Worm (Caenorhabditis elegans): ENCODE measurements around the gene Y116A8C.24.

Y116A8C.24 gene

DNA sequence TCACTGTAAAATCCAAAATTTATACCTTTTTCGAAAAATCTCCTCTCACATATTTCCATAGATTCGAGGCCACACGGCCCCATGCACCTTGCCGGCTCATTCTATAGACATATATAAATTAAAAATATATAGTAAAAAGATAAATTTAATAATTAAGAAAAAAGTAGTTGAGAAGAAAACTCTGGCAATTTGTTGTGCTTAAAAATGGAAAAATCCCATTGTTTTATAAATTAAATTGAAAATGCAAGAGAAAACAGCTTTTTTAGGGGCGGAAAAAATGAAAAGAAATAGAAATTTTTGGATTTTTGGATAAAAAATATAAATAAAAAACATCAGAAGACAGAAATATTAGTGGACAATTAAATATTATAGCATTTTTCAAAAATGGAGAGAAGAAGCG lies 32.9 kb upstream of the Y116A8C.24 start, which contains the start of gene Y116A8C.30:
Y116A8C.30 (minus strand) TSS at position 101 of the 400 bp plus-strand sequence.
- TF ChIP-seq Y55F3AM.14 (GFP tag; optimal IDR thresholded peaks at IDR 0.05) (no peak), unc-55 (GFP tag; optimal IDR thresholded peaks at IDR 0.05) (no peak), zag-1 (tag; optimal IDR thresholded peaks at IDR 0.05) (no peak), mbf-1 (tag; optimal IDR thresholded peaks at IDR 0.05) (no peak), nhr-21 (tag; optimal IDR thresholded peaks at IDR 0.05) (no peak), nhr-10 (tag; optimal IDR thresholded peaks at IDR 0.05) (no peak), ceh-16 (tag; optimal IDR thresholded peaks at IDR 0.05) (no peak), unc-62 (GFP tag; optimal IDR thresholded peaks at IDR 0.05) (no peak), nhr-237 (tag; optimal IDR thresholded peaks at IDR 0.05) (no peak), nhr-23 (tag; optimal IDR thresholded peaks at IDR 0.05) (no peak), gmeb-1 (tag; optimal IDR thresholded peaks at IDR 0.05) (no peak), lsy-2 (tag; optimal IDR thresholded peaks at IDR 0.05) (no peak), elt-1 (tag; optimal IDR thresholded peaks at IDR 0.05) (no peak), egl-27 (tag; optimal IDR thresholded peaks at IDR 0.05) (no peak), nhr-77 (tag; optimal IDR thresholded peaks at IDR 0.05) (no peak), ztf-11 (tag; optimal IDR thresholded peaks at IDR 0.05) (no peak)

DNA sequence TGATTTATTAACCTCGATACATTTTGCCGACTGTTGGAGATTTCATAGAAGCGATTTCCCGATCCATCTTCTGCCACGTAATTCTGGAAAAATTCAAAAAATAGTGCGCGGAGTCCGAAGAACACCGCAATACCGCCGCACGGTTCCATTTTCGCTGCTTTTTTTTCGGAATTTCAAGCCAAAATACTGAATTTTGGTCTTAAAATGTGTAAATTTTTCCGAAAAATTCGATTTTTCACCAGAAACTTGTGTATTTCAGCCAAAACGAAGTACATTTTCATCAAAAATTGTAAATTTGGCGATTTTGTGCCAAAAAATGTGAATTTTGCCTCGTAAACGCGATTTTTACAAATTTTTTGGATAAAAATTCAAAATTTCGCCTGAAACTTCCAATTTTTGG lies 32.4 kb upstream of the Y116A8C.24 start:
- no peak for TF ChIP-seq lin-13 (GFP tag; optimal IDR thresholded peaks at IDR 0.05)
- TF ChIP-seq nhr-77 (tag; optimal IDR thresholded peaks at IDR 0.05): no peak
- TF ChIP-seq nhr-237 (tag; optimal IDR thresholded peaks at IDR 0.05): no peak
- no peak for TF ChIP-seq mdl-1 (tag; optimal IDR thresholded peaks at IDR 0.05)
- TF ChIP-seq ztf-11 (tag; optimal IDR thresholded peaks at IDR 0.05): no peak

DNA sequence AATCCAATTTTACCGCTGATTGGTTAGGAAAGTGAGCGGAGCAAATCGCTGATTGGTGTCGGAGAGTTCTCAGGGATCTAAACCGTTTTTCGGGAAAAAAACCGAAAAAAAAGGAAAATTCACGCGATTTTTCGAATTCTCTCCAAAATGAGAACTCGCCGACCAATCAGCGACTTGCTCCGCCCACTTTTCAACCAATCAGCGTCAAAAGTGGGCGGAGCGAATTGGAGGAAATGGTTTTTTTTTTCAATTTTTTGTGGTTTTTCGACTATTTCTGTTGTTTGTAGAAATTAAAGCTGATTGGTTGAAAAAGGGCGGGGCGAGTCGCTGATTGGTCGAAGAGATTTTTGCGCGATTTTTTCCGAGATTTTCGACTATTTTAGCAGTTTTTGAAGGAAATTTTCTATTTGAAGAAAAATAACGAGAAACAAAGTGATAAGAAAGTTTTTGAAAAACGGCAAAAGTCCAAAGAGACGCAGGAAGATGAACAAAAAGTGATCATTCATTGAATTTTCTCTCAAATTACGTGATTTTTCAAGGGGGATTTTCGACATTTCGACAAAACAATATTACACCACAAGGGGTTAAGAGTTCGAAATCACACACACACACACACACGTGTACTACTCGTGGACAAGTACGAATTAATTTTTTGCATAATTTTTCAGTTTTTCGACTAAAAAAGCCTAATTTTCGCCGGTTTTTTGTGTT lies 30.1 kb upstream of the Y116A8C.24 start:
- TF ChIP-seq lsy-2 (tag; optimal IDR thresholded peaks at IDR 0.05) (peak in 1 of 2 experiments; percentile 6), nhr-129 (tag; optimal IDR thresholded peaks at IDR 0.05) (peak; percentile 44), mab-5 (tag; optimal IDR thresholded peaks at IDR 0.05) (no peak), nhr-25 (tag; optimal IDR thresholded peaks at IDR 0.05) (no peak)

DNA sequence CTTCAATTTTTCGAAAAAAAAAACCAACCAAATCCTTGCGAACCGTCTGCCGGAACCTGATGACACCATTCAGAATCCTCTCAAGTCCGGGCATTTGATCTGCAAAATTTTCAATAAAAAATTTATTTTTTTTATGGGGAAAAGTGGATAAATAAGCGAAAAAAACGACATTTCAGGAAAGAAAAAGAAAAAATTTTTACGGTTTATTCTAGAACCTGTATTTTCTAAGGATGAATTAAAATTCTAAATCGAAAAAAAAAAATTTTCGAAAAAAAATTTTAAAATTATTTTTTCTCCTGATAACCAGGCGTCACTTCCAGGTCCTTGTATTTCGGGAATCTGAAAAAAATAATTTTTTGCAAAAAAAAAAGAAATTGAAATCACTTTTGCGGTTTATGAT lies 29.5 kb upstream of the Y116A8C.24 start, which contains the start of gene bca-2:
bca-2 (minus strand) TSS at position 101 of the 400 bp plus-strand sequence.
- TF ChIP-seq unc-39 (tag; optimal IDR thresholded peaks at IDR 0.05): no peak
- TF ChIP-seq unc-55 (GFP tag; optimal IDR thresholded peaks at IDR 0.05): no peak
- no peak for TF ChIP-seq nhr-237 (tag; optimal IDR thresholded peaks at IDR 0.05)
- no peak for TF ChIP-seq egl-27 (tag; optimal IDR thresholded peaks at IDR 0.05)
- no peak for TF ChIP-seq ceh-82 (tag; optimal IDR thresholded peaks at IDR 0.05)
- no peak for TF ChIP-seq Y55F3AM.14 (GFP tag; optimal IDR thresholded peaks at IDR 0.05)
- no peak for TF ChIP-seq nhr-12 (tag; optimal IDR thresholded peaks at IDR 0.05)
- no peak for TF ChIP-seq sma-3 (GFP tag; optimal IDR thresholded peaks at IDR 0.05)
- no peak for TF ChIP-seq lsy-2 (tag; optimal IDR thresholded peaks at IDR 0.05)
- TF ChIP-seq crh-2 (tag; optimal IDR thresholded peaks at IDR 0.05): no peak

DNA sequence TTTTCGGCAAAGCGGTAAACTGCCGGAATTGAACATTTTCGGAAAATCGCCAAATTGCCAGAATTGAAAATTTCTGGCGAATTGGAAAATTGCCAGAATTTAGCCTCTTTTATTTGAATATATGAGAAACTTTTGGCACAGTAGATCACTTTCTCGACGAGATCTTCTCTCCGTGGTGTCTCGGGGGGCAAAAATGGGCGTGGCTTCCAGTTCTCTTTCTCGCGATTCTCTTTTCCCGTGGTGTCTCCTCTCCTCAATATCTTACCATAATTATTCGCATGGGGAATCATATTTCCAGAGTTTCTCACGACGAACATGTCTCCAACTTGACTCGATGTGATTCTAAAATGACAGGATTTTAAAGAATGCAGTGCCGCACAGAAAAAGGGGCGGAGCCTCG lies 28.4 kb upstream of the Y116A8C.24 start:
- no peak for TF ChIP-seq crh-2 (tag; optimal IDR thresholded peaks at IDR 0.05)
- TF ChIP-seq gmeb-1 (tag; optimal IDR thresholded peaks at IDR 0.05): no peak
- TF ChIP-seq nhr-23 (tag; optimal IDR thresholded peaks at IDR 0.05): no peak
- no peak for TF ChIP-seq aly-2 (tag; optimal IDR thresholded peaks at IDR 0.05)
- no peak for TF ChIP-seq ztf-1 (GFP tag; conservative IDR thresholded peaks at IDR 0.05)
- no peak for TF ChIP-seq unc-55 (GFP tag; optimal IDR thresholded peaks at IDR 0.05)
- no peak for TF ChIP-seq nhr-129 (tag; optimal IDR thresholded peaks at IDR 0.05)
- TF ChIP-seq ceh-82 (tag; optimal IDR thresholded peaks at IDR 0.05): no peak
- no peak for TF ChIP-seq sma-3 (GFP tag; optimal IDR thresholded peaks at IDR 0.05)
- TF ChIP-seq zag-1 (tag; optimal IDR thresholded peaks at IDR 0.05): no peak
- no peak for TF ChIP-seq nhr-6 (tag; optimal IDR thresholded peaks at IDR 0.05)
- no peak for TF ChIP-seq ztf-4 (tag; optimal IDR thresholded peaks at IDR 0.05)
- TF ChIP-seq mdl-1 (tag; optimal IDR thresholded peaks at IDR 0.05): no peak
- no peak for TF ChIP-seq Y55F3AM.14 (GFP tag; optimal IDR thresholded peaks at IDR 0.05)
- no peak for TF ChIP-seq peb-1 (tag; optimal IDR thresholded peaks at IDR 0.05)
- no peak for TF ChIP-seq ama-1 (optimal IDR thresholded peaks at IDR 0.05)
- TF ChIP-seq R02D3.7 (tag; optimal IDR thresholded peaks at IDR 0.05): no peak
